Worm (Caenorhabditis elegans): ENCODE data around the gene F02C12.3.
A peak's percentile ranks its signal among the peaks of the same experiment; 100 is the strongest.
"Not testable (repeated sequence)": the region's sequence is repeated elsewhere in the genome, so short reads cannot be mapped to it uniquely, and the experiment has no call there.

The F02C12.3 gene

DNA sequence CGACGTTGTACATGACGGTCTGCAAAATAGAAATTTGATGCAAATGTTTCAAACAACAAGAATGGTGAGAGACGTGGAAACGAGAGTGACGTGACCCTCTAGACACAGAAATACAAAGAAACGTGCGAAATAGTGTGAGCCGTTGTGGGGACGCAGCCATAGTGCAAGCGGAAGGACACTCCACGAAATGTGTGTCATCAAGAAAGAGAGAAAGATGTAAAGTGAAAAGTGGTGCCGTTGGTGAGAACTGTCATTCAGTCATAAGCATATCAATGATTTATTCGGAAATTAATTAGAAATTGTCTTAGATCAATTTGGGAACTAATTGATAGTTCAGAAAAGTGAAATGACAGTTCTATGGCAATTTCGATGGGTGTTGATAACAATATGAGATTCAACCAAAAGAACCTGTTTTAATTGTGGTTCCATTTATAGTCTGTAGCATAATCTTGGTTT, 23.1 kb downstream of the F02C12.3 start, which contains the start of gene C29F7.3:
C29F7.3 (minus strand) TSS at position 51 of the 456 bp plus-strand sequence.
- TF ChIP-seq Y55F3AM.14 (GFP tag; optimal IDR thresholded peaks at IDR 0.05) (no peak), fos-1 (tag; optimal IDR thresholded peaks at IDR 0.05) (peak; percentile 36), sma-3 (GFP tag; optimal IDR thresholded peaks at IDR 0.05) (peak; percentile 43), nhr-10 (tag; optimal IDR thresholded peaks at IDR 0.05) (no peak), sma-9 (GFP tag; optimal IDR thresholded peaks at IDR 0.05) (peak; percentile 68), sma-9 (tag; optimal IDR thresholded peaks at IDR 0.05) (no peak), nhr-129 (tag; optimal IDR thresholded peaks at IDR 0.05) (peak; percentile 55), F13H6.1 (tag; optimal IDR thresholded peaks at IDR 0.05) (peak; percentile 23), blmp-1 (tag; optimal IDR thresholded peaks at IDR 0.05; ENCODE audit: insufficient read depth) (peak; percentile 87), crh-2 (tag; optimal IDR thresholded peaks at IDR 0.05) (peak; percentile 26), nhr-25 (tag; optimal IDR thresholded peaks at IDR 0.05) (peak; percentile 68), lin-39 (tag; optimal IDR thresholded peaks at IDR 0.05) (no peak), C34F6.9 (tag; optimal IDR thresholded peaks at IDR 0.05) (peak; percentile 19)

DNA sequence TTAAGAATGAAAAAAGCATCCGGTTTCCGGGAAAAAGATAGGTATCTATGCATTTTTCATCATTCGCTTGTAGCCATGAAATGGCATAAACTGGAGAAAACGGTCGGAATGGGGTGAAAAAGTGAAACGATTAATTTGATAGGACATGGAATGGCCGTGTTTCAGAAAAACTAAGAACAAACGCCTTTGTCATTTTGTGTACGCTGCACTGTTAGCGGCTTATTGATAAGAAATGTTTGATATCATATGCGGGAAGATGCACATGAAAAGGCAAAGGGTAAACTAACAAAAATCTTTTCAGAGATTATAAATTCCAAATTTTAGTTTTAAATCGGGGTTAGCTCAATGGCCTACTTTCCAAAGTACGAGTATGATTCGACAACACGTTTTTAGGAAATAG, 24.3 kb downstream of the F02C12.3 start:
- TF ChIP-seq fos-1 (tag; optimal IDR thresholded peaks at IDR 0.05) (peak; percentile 77), unc-55 (GFP tag; optimal IDR thresholded peaks at IDR 0.05) (no peak), sma-9 (GFP tag; optimal IDR thresholded peaks at IDR 0.05) (peak; percentile 14), sma-9 (tag; optimal IDR thresholded peaks at IDR 0.05) (no peak)

DNA sequence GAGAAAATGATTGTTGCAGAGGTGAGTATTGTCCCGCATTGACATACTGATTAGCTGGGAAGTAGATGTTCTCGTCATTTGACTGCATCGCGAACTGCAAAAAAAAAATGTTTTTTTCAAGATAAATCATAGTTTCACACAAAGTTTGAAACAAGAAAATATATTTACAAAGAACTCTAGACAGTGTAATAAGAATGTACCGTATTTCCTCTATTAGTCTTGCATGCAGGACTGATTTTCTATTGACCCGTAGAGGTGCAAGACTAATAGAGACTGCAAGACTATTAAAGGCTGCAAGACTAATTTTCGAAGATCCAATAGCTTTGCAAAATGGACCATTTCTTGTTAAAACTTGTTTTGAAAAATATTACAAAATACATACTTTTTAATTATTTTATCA, 26.6 kb downstream of the F02C12.3 start, which contains the start of gene fkh-3:
fkh-3 (minus strand) TSS at position 101 of the 400 bp plus-strand sequence.
- TF ChIP-seq F13H6.1 (tag; optimal IDR thresholded peaks at IDR 0.05) (no peak), ztf-11 (tag; optimal IDR thresholded peaks at IDR 0.05) (no peak), aly-2 (tag; optimal IDR thresholded peaks at IDR 0.05) (no peak), nhr-129 (tag; optimal IDR thresholded peaks at IDR 0.05) (no peak), mbf-1 (tag; optimal IDR thresholded peaks at IDR 0.05) (no peak), ztf-1 (GFP tag; conservative IDR thresholded peaks at IDR 0.05) (no peak), dmd-4 (tag; optimal IDR thresholded peaks at IDR 0.05) (no peak), mab-5 (tag; optimal IDR thresholded peaks at IDR 0.05) (no peak), nhr-77 (tag; optimal IDR thresholded peaks at IDR 0.05) (no peak), C34F6.9 (tag; optimal IDR thresholded peaks at IDR 0.05) (no peak), nhr-12 (tag; optimal IDR thresholded peaks at IDR 0.05) (no peak)

DNA sequence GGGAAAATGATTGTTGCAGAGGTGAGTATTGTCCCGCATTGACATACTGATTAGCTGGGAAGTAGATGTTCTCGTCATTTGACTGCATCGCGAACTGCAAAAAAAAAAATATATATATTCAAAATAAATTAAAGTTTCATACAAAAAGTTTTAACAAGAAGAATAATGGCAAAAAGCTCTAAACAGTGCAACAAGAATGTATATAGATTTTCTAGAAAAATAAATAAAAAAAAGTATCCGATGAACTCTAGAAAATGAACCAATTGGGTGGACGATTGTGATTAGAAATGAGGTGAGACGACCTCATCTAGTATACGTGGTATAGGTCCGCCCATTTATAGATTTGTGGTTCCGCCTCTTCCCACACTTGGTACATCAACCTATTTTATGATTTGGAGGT, 32.0 kb downstream of the F02C12.3 start, which contains the start of gene fkh-4:
fkh-4 (minus strand) TSS at position 101 of the 400 bp plus-strand sequence.
- not testable (repeated sequence) for TF ChIP-seq gmeb-1 (tag; optimal IDR thresholded peaks at IDR 0.05); blmp-1 (tag; optimal IDR thresholded peaks at IDR 0.05; ENCODE audit: insufficient read depth); egl-27 (tag; optimal IDR thresholded peaks at IDR 0.05)

DNA sequence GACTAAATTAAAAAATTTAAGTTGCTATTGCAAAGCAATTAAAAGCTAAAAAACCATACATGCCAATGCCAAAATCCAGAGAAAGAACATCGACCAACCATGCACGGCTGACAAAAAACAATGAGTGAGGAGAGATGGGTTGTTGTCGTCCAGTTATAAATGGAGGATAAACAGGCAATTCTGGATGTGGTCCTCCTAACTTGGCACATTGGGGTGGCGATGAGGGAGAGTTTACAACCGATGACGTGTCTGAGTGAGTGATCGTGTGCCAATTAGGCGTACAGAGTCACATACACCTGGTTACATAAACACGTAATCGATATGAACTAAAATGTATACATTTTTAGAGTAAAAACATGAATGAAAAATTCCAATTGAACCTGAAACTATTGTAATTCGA, 34.6 kb downstream of the F02C12.3 start, which contains the start of gene C29F7.10:
C29F7.10 (minus strand) TSS at position 101 of the 400 bp plus-strand sequence.
- TF ChIP-seq lin-39 (tag; optimal IDR thresholded peaks at IDR 0.05); unc-55 (GFP tag; optimal IDR thresholded peaks at IDR 0.05); alr-1 (tag; optimal IDR thresholded peaks at IDR 0.05): not testable (repeated sequence)

DNA sequence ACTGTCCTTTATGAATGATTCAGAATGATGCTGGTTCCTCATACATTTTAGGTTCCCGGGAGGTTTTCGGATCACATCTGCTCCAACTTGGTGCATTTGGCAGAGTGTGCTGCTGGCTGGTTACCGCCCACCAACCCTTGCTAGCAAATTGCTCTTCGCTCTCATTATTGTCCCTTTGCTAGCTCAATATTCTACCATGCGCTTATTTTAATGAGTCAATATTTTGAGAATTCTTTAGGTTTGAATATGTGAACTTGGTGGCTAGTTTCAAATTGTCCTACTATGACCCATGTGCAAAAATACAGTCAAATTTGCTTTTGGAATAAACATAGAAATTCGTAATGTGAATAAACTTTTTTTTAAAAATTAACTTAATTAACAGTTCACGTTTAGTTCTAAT, 38.3 kb downstream of the F02C12.3 start:
- TF ChIP-seq elt-3 (tag; optimal IDR thresholded peaks at IDR 0.05) = no peak
- no peak for TF ChIP-seq ztf-4 (tag; optimal IDR thresholded peaks at IDR 0.05)
- TF ChIP-seq nhr-23 (tag; optimal IDR thresholded peaks at IDR 0.05) = no peak
- TF ChIP-seq fos-1 (tag; optimal IDR thresholded peaks at IDR 0.05) = no peak
- TF ChIP-seq aly-2 (tag; optimal IDR thresholded peaks at IDR 0.05) = no peak

DNA sequence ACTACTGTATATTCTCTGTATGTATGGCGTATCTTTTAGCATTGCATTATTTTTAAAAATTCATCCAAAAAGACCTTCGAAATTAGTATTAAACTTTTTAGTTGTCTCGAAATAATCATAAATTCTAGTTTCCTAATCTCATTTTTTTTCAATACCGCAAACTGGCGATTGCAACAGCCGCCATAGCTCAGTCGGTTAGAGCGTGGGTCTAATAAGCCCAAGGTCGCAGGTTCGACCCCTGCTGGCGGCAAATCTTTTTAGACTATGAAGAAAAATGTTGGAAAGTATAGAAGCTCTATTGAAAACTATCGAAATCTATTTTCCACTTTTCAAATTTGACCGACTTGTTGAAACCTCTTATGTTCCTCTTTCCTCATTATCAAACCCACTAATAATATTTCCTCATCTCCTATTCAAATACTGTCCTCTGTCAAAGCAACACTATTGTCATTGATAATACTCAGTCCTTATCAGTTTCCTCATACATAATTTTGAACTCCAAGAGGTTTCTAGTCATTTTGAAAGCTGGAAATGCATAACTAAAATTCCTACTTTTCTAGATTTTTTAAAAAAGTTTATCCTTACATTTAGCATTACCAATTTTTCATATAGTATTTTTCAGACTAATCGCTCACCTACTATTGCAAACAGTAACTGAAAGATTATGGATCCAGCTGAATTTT, 39.2 kb downstream of the F02C12.3 start, which contains the start of gene jmjd-3.3:
jmjd-3.3 (plus strand) TSS at position 633 of the 683 bp plus-strand sequence.
- TF ChIP-seq ama-1 (optimal IDR thresholded peaks at IDR 0.05) = no peak
- no peak for TF ChIP-seq lin-39 (tag; optimal IDR thresholded peaks at IDR 0.05)
- TF ChIP-seq crh-2 (tag; optimal IDR thresholded peaks at IDR 0.05) = no peak

Measured in whole organism, L2 larva.